Worm (Caenorhabditis elegans) whole organism, early embryonic: ENCODE results near the gene usip-1.

Source experiments
- ama-1 ChIP-seq: fragments of 150-350 bp; optimal IDR thresholded peaks from 2 replicates; lab custom pipeline; 2014
- ceh-13 ChIP-seq: fragments of 200-800 bp; sonication (Bioruptor generic); optimal IDR thresholded peaks from 2 replicates; lab custom pipeline; 2018; ENCODE audit warnings: mild to moderate bottlenecking, missing genetic modification characterization, missing compliant biosample characterization
- flt-1 ChIP-seq: fragments of 200-800 bp; sonication (Bioruptor generic); IDR thresholded peaks from 2 replicates; pipeline ENCODE4 v1.3.6; 2022; ENCODE audit warnings: missing genetic modification characterization, missing compliant biosample characterization
- hmg-4 ChIP-seq: fragments of 200-800 bp; sonication (Bioruptor generic); optimal IDR thresholded peaks from 2 replicates; lab custom pipeline; 2018; ENCODE audit warnings: mild to moderate bottlenecking, missing genetic modification characterization, missing compliant biosample characterization
- scrt-1 ChIP-seq: fragments of 200-800 bp; sonication (Bioruptor generic); IDR thresholded peaks from 2 replicates; pipeline ENCODE4 v1.3.6; 2022; ENCODE audit warnings: missing genetic modification characterization, missing compliant biosample characterization
- tra-4 ChIP-seq: sonication (generic microtip); optimal IDR thresholded peaks from 2 replicates; lab custom pipeline; 2017; ENCODE audit warnings: missing genetic modification characterization, missing compliant biosample characterization

DNA sequence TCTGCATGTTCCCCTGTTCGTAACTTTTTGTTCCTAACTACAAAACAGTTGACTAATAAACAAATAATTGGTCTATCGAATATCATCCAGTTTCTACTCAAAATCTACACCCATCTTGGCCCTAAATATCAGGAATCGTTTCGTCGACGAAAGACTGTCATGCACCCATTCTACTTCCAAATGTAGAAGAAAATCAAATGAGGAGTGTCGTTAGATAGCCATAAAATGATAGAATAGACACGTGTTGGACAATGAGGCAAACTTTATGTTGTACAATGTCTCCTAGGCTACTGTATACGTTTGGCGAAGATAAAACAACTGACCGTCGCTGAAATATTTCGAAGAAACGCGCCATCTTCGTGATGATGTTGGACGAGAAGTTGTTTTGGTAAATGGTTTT lies 24.0 kb downstream of the usip-1 start:
- TF ChIP-seq ceh-13 (GFP tag; lab: Kevin White, UChicago) (no peak), ama-1 (lab: Kevin White, UChicago) (no peak), hmg-4 (no peak), tra-4 (tag; lab: Kevin White, UChicago) (no peak), scrt-1 (GFP tag; lab: Robert Waterston, UW) (no peak), flt-1 (no peak)
